Fruit fly (Drosophila melanogaster): ENCODE data around the gene CG10237.
A peak's percentile ranks its signal among the peaks of the same experiment; 100 is the strongest.

Gene CG10237

DNA sequence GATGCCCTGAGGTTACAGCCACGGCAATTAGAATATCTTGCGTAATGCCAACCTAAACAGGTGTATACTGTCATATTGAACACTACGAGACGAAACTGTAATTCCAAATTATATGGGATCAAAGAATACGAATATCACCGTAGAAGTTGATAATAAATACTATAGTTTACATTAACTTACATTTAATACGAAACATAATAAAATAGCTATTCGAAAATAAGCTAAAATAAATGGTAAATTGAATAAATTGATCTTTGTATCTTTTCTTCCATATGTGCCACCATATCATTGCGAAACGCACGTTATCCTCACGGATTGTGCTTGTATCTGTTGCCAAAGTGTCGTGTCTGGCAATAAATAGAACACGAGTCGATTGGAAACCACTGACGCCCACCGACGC, 26.7 kb downstream of the CG10237 start (continued):
- TF ChIP-seq lov (optimal IDR thresholded peaks at IDR 0.05) (no peak), lov (GFP tag; IDR thresholded peaks at IDR 0.05) (no peak), CG12155 (GFP tag; optimal IDR thresholded peaks at IDR 0.05) (no peak), CG7786 (GFP tag; optimal IDR thresholded peaks at IDR 0.05) (no peak), schlank (tag; optimal IDR thresholded peaks at IDR 0.05) (no peak), maf-S (GFP tag; optimal IDR thresholded peaks at IDR 0.05) (no peak), B-H2 (GFP tag; optimal IDR thresholded peaks at IDR 0.05) (no peak), ken (GFP tag; IDR thresholded peaks at IDR 0.05) (no peak), nau (GFP tag; optimal IDR thresholded peaks at IDR 0.05) (no peak), otp (GFP tag; IDR thresholded peaks at IDR 0.05) (no peak), CG3995 (GFP tag; optimal IDR thresholded peaks at IDR 0.05) (no peak), CG13424 (tag; optimal IDR thresholded peaks at IDR 0.05) (no peak), org-1 (GFP tag; optimal IDR thresholded peaks at IDR 0.05) (no peak), CG32532 (GFP tag; IDR thresholded peaks at IDR 0.05) (peak; percentile 53; the same call in 1 of the 2 replicates), croc (GFP tag; conservative IDR thresholded peaks at IDR 0.05) (no peak), ewg (GFP tag; optimal IDR thresholded peaks at IDR 0.05) (no peak), Vsx1 (GFP tag; optimal IDR thresholded peaks at IDR 0.05) (no peak), CG7928 (GFP tag; optimal IDR thresholded peaks at IDR 0.05) (no peak), HLH4C (GFP tag; IDR thresholded peaks at IDR 0.05; ENCODE audit: partially characterized antibody) (no peak), CG34376 (GFP tag; optimal IDR thresholded peaks at IDR 0.05) (no peak), CG9727 (GFP tag; optimal IDR thresholded peaks at IDR 0.05) (no peak), CG15269 (tag; optimal IDR thresholded peaks at IDR 0.05) (peak; percentile 66), TFAM (GFP tag; optimal IDR thresholded peaks at IDR 0.05) (no peak), CG1603 (tag; optimal IDR thresholded peaks at IDR 0.05) (no peak), CG11560 (tag; IDR thresholded peaks at IDR 0.05) (no peak), NK7.1 (GFP tag; optimal IDR thresholded peaks at IDR 0.05) (no peak), CG14667 (GFP tag; IDR thresholded peaks at IDR 0.05) (no peak), lab (GFP tag; optimal IDR thresholded peaks at IDR 0.05) (peak; percentile 31), ase (GFP tag; IDR thresholded peaks at IDR 0.05) (no peak), toy (GFP tag; IDR thresholded peaks at IDR 0.05) (no peak), PHDP (tag; optimal IDR thresholded peaks at IDR 0.05) (no peak), Nf-YB (GFP tag; optimal IDR thresholded peaks at IDR 0.05) (no peak), CG9215 (GFP tag; IDR thresholded peaks at IDR 0.05) (no peak), mam (GFP tag; optimal IDR thresholded peaks at IDR 0.05) (no peak), salm (tag; optimal IDR thresholded peaks at IDR 0.05) (no peak), CG2712 (tag; optimal IDR thresholded peaks at IDR 0.05) (no peak), jigr1 (GFP tag; IDR thresholded peaks at IDR 0.05) (no peak), Fer3 (tag; optimal IDR thresholded peaks at IDR 0.05) (peak; percentile 24), Pdp1 (GFP tag; optimal IDR thresholded peaks at IDR 0.05) (peak in 1 of 2 experiments; percentile 33), CG10274 (GFP tag; optimal IDR thresholded peaks at IDR 0.05) (no peak), tll (GFP tag; optimal IDR thresholded peaks at IDR 0.05) (no peak), dmrt11E (tag; optimal IDR thresholded peaks at IDR 0.05) (no peak), trh (GFP tag; optimal IDR thresholded peaks at IDR 0.05) (no peak), rib (GFP tag; IDR thresholded peaks at IDR 0.05) (no peak), fd96Cb (tag; optimal IDR thresholded peaks at IDR 0.05) (no peak), CG32767 (GFP tag; IDR thresholded peaks at IDR 0.05) (no peak), ap (GFP tag; IDR thresholded peaks at IDR 0.05) (no peak), dati (GFP tag; IDR thresholded peaks at IDR 0.05) (no peak), CG3838 (GFP tag; optimal IDR thresholded peaks at IDR 0.05) (no peak), Xrp1 (GFP tag; IDR thresholded peaks at IDR 0.05) (no peak), Hr51 (GFP tag; optimal IDR thresholded peaks at IDR 0.05) (peak in 1 of 2 experiments; percentile 21), CG11456 (GFP tag; IDR thresholded peaks at IDR 0.05) (0 out of 3 replicates have a peak, but pooled peaks have one; percentile 41)
